Fruit fly (Drosophila melanogaster): Measurements from ENCODE around the gene CG31974.
A peak's percentile ranks its signal among the peaks of the same experiment; 100 is the strongest.

- TF ChIP-seq Hr39 (GFP tag; optimal IDR thresholded peaks at IDR 0.05) (peak; percentile 46), dac (GFP tag; optimal IDR thresholded peaks at IDR 0.05) (peak; percentile 59), Gug (GFP tag; IDR thresholded peaks at IDR 0.05) (no peak), Hr4 (GFP tag; optimal IDR thresholded peaks at IDR 0.05) (peak; percentile 44), Blimp-1 (GFP tag; optimal IDR thresholded peaks at IDR 0.05) (no peak), Sox102F (GFP tag; optimal IDR thresholded peaks at IDR 0.05) (no peak), ss (GFP tag; optimal IDR thresholded peaks at IDR 0.05) (peak; percentile 74 to 76)
Observed at dm6 chr2L:171499-172250, 28.8 kb upstream of the CG31974 start.
